2 fruit fly cellular contexts compared by ENCODE assay signal in genomic region chr3L:18075853-18076252, dm6.
TF ChIP-seq lines count a peak whose summit lies in the region.

No protein-coding gene starts in this region.

TF ChIP-seq in whole organism, prepupa, 60 proteins besides CTCF, POLR2A, EP300 and RAD21 (continues in another document):
- no peak for TF ChIP-seq CG10669 (GFP tag; optimal IDR thresholded peaks at IDR 0.05; lab: Kevin White, UChicago)
- TF ChIP-seq CG7368 (GFP tag; optimal IDR thresholded peaks at IDR 0.05; lab: Kevin White, UChicago) = peak; percentile 15
- no peak for TF ChIP-seq CG8119 (GFP tag; IDR thresholded peaks at IDR 0.05; lab: Robert Waterston, UW)
- no peak for TF ChIP-seq Eip93F (GFP tag; optimal IDR thresholded peaks at IDR 0.05; lab: Kevin White, UChicago)
- TF ChIP-seq OdsH (GFP tag; optimal IDR thresholded peaks at IDR 0.05; lab: Kevin White, UChicago) = peak; percentile 19
- peak; percentile 44 for TF ChIP-seq CG32006 (GFP tag; optimal IDR thresholded peaks at IDR 0.05; lab: Kevin White, UChicago)
- TF ChIP-seq Hr39 (GFP tag; optimal IDR thresholded peaks at IDR 0.05; lab: Kevin White, UChicago) = peak; percentile 7
- TF ChIP-seq net (GFP tag; optimal IDR thresholded peaks at IDR 0.05; lab: Kevin White, UChicago) = no peak
- TF ChIP-seq esn (GFP tag; optimal IDR thresholded peaks at IDR 0.05; lab: Kevin White, UChicago) = peak; percentile 9
- TF ChIP-seq Lpt (GFP tag; optimal IDR thresholded peaks at IDR 0.05; lab: Kevin White, UChicago) = no peak
- peak; percentile 19 for TF ChIP-seq vri (GFP tag; optimal IDR thresholded peaks at IDR 0.05; lab: Kevin White, UChicago)
- TF ChIP-seq CG11294 (GFP tag; IDR thresholded peaks at IDR 0.05; lab: Robert Waterston, UW) = no peak
- TF ChIP-seq acj6 (GFP tag; optimal IDR thresholded peaks at IDR 0.05; lab: Kevin White, UChicago) = no peak
- no peak for TF ChIP-seq CG6163 (GFP tag; IDR thresholded peaks at IDR 0.05; lab: Robert Waterston, UW)
- TF ChIP-seq CG31627 (GFP tag; optimal IDR thresholded peaks at IDR 0.05; lab: Kevin White, UChicago) = no peak
- no peak for TF ChIP-seq CG10631 (GFP tag; optimal IDR thresholded peaks at IDR 0.05; lab: Kevin White, UChicago)
- no peak for TF ChIP-seq Blimp-1 (GFP tag; optimal IDR thresholded peaks at IDR 0.05; lab: Kevin White, UChicago)
- TF ChIP-seq CG9139 (GFP tag; optimal IDR thresholded peaks at IDR 0.05; lab: Kevin White, UChicago) = no peak
- TF ChIP-seq dac (GFP tag; optimal IDR thresholded peaks at IDR 0.05; lab: Kevin White, UChicago) = no peak
- no peak for TF ChIP-seq CG8319 (GFP tag; optimal IDR thresholded peaks at IDR 0.05; lab: Kevin White, UChicago)
- peak; percentile 22 for TF ChIP-seq CG3919 (GFP tag; optimal IDR thresholded peaks at IDR 0.05; lab: Kevin White, UChicago)
- TF ChIP-seq Sox102F (GFP tag; optimal IDR thresholded peaks at IDR 0.05; lab: Kevin White, UChicago) = no peak
- TF ChIP-seq Sox15 (GFP tag; optimal IDR thresholded peaks at IDR 0.05; lab: Kevin White, UChicago) = no peak
- no peak for TF ChIP-seq CG6792 (GFP tag; optimal IDR thresholded peaks at IDR 0.05; lab: Kevin White, UChicago)
- peak; percentile 44 for TF ChIP-seq Hr4 (GFP tag; optimal IDR thresholded peaks at IDR 0.05; lab: Kevin White, UChicago)
- TF ChIP-seq spab (GFP tag; optimal IDR thresholded peaks at IDR 0.05; lab: Kevin White, UChicago) = peak; percentile 22
- TF ChIP-seq topi (GFP tag; optimal IDR thresholded peaks at IDR 0.05; lab: Kevin White, UChicago) = no peak
- peak; percentile 20 for TF ChIP-seq Ets96B (tag; optimal IDR thresholded peaks at IDR 0.05; lab: Kevin White, UChicago)
- peak; percentile 3 for TF ChIP-seq achi (GFP tag; optimal IDR thresholded peaks at IDR 0.05; lab: Kevin White, UChicago)
- no peak for TF ChIP-seq CG6276 (GFP tag; optimal IDR thresholded peaks at IDR 0.05; lab: Kevin White, UChicago)
- TF ChIP-seq CG6808 (GFP tag; optimal IDR thresholded peaks at IDR 0.05; lab: Kevin White, UChicago) = peak; percentile 7
- no peak for TF ChIP-seq fkh (GFP tag; optimal IDR thresholded peaks at IDR 0.05; lab: Kevin White, UChicago)
- TF ChIP-seq dsx (GFP tag; optimal IDR thresholded peaks at IDR 0.05; lab: Kevin White, UChicago; ENCODE audit: poor library complexity, severe bottlenecking) = peak; percentile 18
- TF ChIP-seq CG4318 (GFP tag; optimal IDR thresholded peaks at IDR 0.05; lab: Kevin White, UChicago) = no peak
- TF ChIP-seq CG16779 (tag; optimal IDR thresholded peaks at IDR 0.05; lab: Kevin White, UChicago) = no peak
- no peak for TF ChIP-seq CG6854 (GFP tag; optimal IDR thresholded peaks at IDR 0.05; lab: Kevin White, UChicago)
- TF ChIP-seq cyc (GFP tag; optimal IDR thresholded peaks at IDR 0.05; lab: Kevin White, UChicago) = peak; percentile 17
- no peak for TF ChIP-seq Ets21C (GFP tag; optimal IDR thresholded peaks at IDR 0.05; lab: Kevin White, UChicago)
- no peak for TF ChIP-seq CG15336 (GFP tag; IDR thresholded peaks at IDR 0.05; lab: Robert Waterston, UW)
- peak; percentile 53 for TF ChIP-seq Eip78C (GFP tag; lab: Kevin White, UChicago)
- TF ChIP-seq CG1621 (tag; optimal IDR thresholded peaks at IDR 0.05; lab: Kevin White, UChicago) = peak; percentile 6
- no peak for TF ChIP-seq ss (GFP tag; optimal IDR thresholded peaks at IDR 0.05; lab: Kevin White, UChicago)
- TF ChIP-seq CG11762 (GFP tag; optimal IDR thresholded peaks at IDR 0.05; lab: Kevin White, UChicago; ENCODE audit: insufficient read depth) = no peak
- no peak for TF ChIP-seq fd85E (GFP tag; optimal IDR thresholded peaks at IDR 0.05; lab: Kevin White, UChicago)
- peak; percentile 25 for TF ChIP-seq Met (GFP tag; optimal IDR thresholded peaks at IDR 0.05; lab: Kevin White, UChicago)
- no peak for TF ChIP-seq fd59A (GFP tag; optimal IDR thresholded peaks at IDR 0.05; lab: Kevin White, UChicago)
- no peak for TF ChIP-seq CG8632 (GFP tag; optimal IDR thresholded peaks at IDR 0.05; lab: Kevin White, UChicago)
- TF ChIP-seq CG3032 (tag; optimal IDR thresholded peaks at IDR 0.05; lab: Kevin White, UChicago) = no peak

TF ChIP-seq in whole organism, pupa, 21 proteins besides CTCF, POLR2A, EP300 and RAD21:
- TF ChIP-seq CG17806 (tag; optimal IDR thresholded peaks at IDR 0.05; lab: Kevin White, UChicago) (peak; percentile 30), CG9948 (tag; optimal IDR thresholded peaks at IDR 0.05; lab: Kevin White, UChicago) (peak; percentile 21), CG13204 (GFP tag; optimal IDR thresholded peaks at IDR 0.05; lab: Kevin White, UChicago) (no peak), CG4496 (GFP tag; IDR thresholded peaks at IDR 0.05; lab: Robert Waterston, UW) (peak; percentile 60; the same call in 1 of the 3 replicates), EcR (GFP tag; optimal IDR thresholded peaks at IDR 0.05; lab: Kevin White, UChicago) (peak; percentile 87), Pif1B (GFP tag; optimal IDR thresholded peaks at IDR 0.05; lab: Kevin White, UChicago) (no peak), rn (GFP tag; IDR thresholded peaks at IDR 0.05; lab: Robert Waterston, UW) (no peak), CG14655 (GFP tag; optimal IDR thresholded peaks at IDR 0.05; lab: Kevin White, UChicago) (peak; percentile 57), CG32121 (GFP tag; IDR thresholded peaks at IDR 0.05; lab: Robert Waterston, UW) (no peak), Snoo (tag; optimal IDR thresholded peaks at IDR 0.05; lab: Kevin White, UChicago) (no peak), CG15710 (tag; optimal IDR thresholded peaks at IDR 0.05; lab: Kevin White, UChicago) (peak; percentile 19), CG8301 (tag; optimal IDR thresholded peaks at IDR 0.05; lab: Kevin White, UChicago) (peak; percentile 2), CG34367 (tag; optimal IDR thresholded peaks at IDR 0.05; lab: Kevin White, UChicago) (no peak), D1 (tag; optimal IDR thresholded peaks at IDR 0.05; lab: Kevin White, UChicago) (no peak), fd96Ca (GFP tag; IDR thresholded peaks at IDR 0.05; lab: Robert Waterston, UW) (no peak), CG8159 (tag; optimal IDR thresholded peaks at IDR 0.05; lab: Kevin White, UChicago) (peak; percentile 31), CG12605 (GFP tag; IDR thresholded peaks at IDR 0.05; lab: Robert Waterston, UW) (no peak)
